Worm (Caenorhabditis elegans): ENCODE measurements around the gene T05A8.3.

- TF ChIP-seq die-1 (tag; optimal IDR thresholded peaks at IDR 0.05) = no peak
- no peak for TF ChIP-seq pha-4 (tag; optimal IDR thresholded peaks at IDR 0.05)
- no peak for TF ChIP-seq T07F8.4 (tag; optimal IDR thresholded peaks at IDR 0.05)
- no peak for TF ChIP-seq ztf-28 (GFP tag; IDR thresholded peaks at IDR 0.05)
- no peak for TF ChIP-seq tbx-9 (tag; optimal IDR thresholded peaks at IDR 0.05; ENCODE audit: borderline replicate concordance)
- no peak for TF ChIP-seq nhr-90 (tag; optimal IDR thresholded peaks at IDR 0.05)
- TF ChIP-seq snpc-4 (GFP tag; optimal IDR thresholded peaks at IDR 0.05) = no peak
- no peak for TF ChIP-seq snpc-4 (tag; optimal IDR thresholded peaks at IDR 0.05)
- TF ChIP-seq egrh-3 (GFP tag; IDR thresholded peaks at IDR 0.05) = no peak
Observed at ce11 chrII:2695079-2695478, 22.2 kb downstream of the T05A8.3 start.

Measured in whole organism, young adult.